Fruit fly (Drosophila melanogaster) whole organism, wandering third instar larva: ENCODE data around the gene mRpL36.

Experiments used
- Abd-B ChIP-seq: fragments of >200 bp; optimal IDR thresholded peaks from 2 replicates; lab custom pipeline; 2017; ENCODE audit warnings: missing biosample characterization, missing genetic modification characterization
- CG32264 ChIP-seq: fragments of 200-800 bp; sonication (Bioruptor generic); optimal IDR thresholded peaks from 2 replicates; lab custom pipeline; 2016; ENCODE audit warnings: missing biosample characterization, missing genetic modification characterization
- CG9705 ChIP-seq: fragments of 200-800 bp; sonication (Bioruptor generic); optimal IDR thresholded peaks from 2 replicates; lab custom pipeline; 2018; ENCODE audit warnings: missing biosample characterization, mild to moderate bottlenecking, missing genetic modification characterization
- CrebA ChIP-seq: fragments of 200-800 bp; sonication (Bioruptor generic); optimal IDR thresholded peaks from 2 replicates; lab custom pipeline; 2016; ENCODE audit warnings: missing biosample characterization, mild to moderate bottlenecking, missing genetic modification characterization, borderline replicate concordance
- Dfd ChIP-seq: fragments of >200 bp; optimal IDR thresholded peaks from 2 replicates; lab custom pipeline; 2017; ENCODE audit warnings: missing biosample characterization, missing genetic modification characterization
- Dif ChIP-seq: fragments of 200-275, 200-300 bp; sonication (Bioruptor generic); optimal IDR thresholded peaks from 2 replicates; lab custom pipeline; 2018; ENCODE audit warnings: missing biosample characterization, missing genetic modification characterization; ENCODE audit not compliant: partially characterized antibody
- GATAd ChIP-seq: sonication (Bioruptor generic); optimal IDR thresholded peaks from 2 replicates; lab custom pipeline; 2016; ENCODE audit warnings: missing biosample characterization, missing genetic modification characterization
- HLH106 ChIP-seq: fragments of 200-800 bp; optimal IDR thresholded peaks from 3 replicates; lab custom pipeline; 2019; ENCODE audit warnings: missing biosample characterization, mild to moderate bottlenecking, missing genetic modification characterization, moderate library complexity
- Hnf4 ChIP-seq: fragments of 200-800 bp; sonication (Bioruptor generic); optimal IDR thresholded peaks from 2 replicates; lab custom pipeline; 2016; ENCODE audit warnings: missing biosample characterization, mild to moderate bottlenecking, missing genetic modification characterization
- Hr78 ChIP-seq: fragments of >200 bp; optimal IDR thresholded peaks from 2 replicates; lab custom pipeline; 2017; ENCODE audit warnings: missing biosample characterization, missing genetic modification characterization
- Hr83 ChIP-seq: fragments of 200-300 bp; sonication (Bioruptor generic); optimal IDR thresholded peaks from 2 replicates; lab custom pipeline; 2016; ENCODE audit warnings: missing biosample characterization, mild to moderate bottlenecking, missing genetic modification characterization, moderate library complexity; ENCODE audit not compliant: poor library complexity, severe bottlenecking
- Jra ChIP-seq: sonication (Bioruptor generic); optimal IDR thresholded peaks from 2 replicates; lab custom pipeline; 2016; ENCODE audit warnings: missing biosample characterization, missing genetic modification characterization
- Mio ChIP-seq: sonication (Bioruptor generic); optimal IDR thresholded peaks from 2 replicates; lab custom pipeline; 2016; ENCODE audit warnings: missing biosample characterization, missing genetic modification characterization
- Myc ChIP-seq: fragments of >200 bp; optimal IDR thresholded peaks from 2 replicates; lab custom pipeline; 2017
- N ChIP-seq: fragments of >200 bp; optimal IDR thresholded peaks from 2 replicates; lab custom pipeline; 2018; ENCODE audit warnings: missing biosample characterization, missing external identifiers, missing genetic modification characterization
- OdsH ChIP-seq: fragments of 200-800 bp; sonication (Bioruptor generic); optimal IDR thresholded peaks from 2 replicates; lab custom pipeline; 2016; ENCODE audit warnings: missing biosample characterization, mild to moderate bottlenecking, missing genetic modification characterization
- Rel ChIP-seq, 2 experiments: fragments of 200-800 bp; sonication (Bioruptor generic) in 1 of 2; optimal IDR thresholded peaks; 2 replicates in 1 of 2; 3 replicates in 1 of 2; lab custom pipeline; 2016 to 2019; ENCODE audit warnings: mild to moderate bottlenecking in 2 of 2, missing biosample characterization in 2 of 2, missing genetic modification characterization in 2 of 2, moderate library complexity in 1 of 2
- Sp1 ChIP-seq: fragments of 200-800 bp; sonication (Bioruptor generic); optimal IDR thresholded peaks from 3 replicates; lab custom pipeline; 2019; ENCODE audit warnings: missing biosample characterization, mild to moderate bottlenecking, missing genetic modification characterization, moderate library complexity
- Vsx2 ChIP-seq: fragments of 200-300, 225-300 bp; sonication (Bioruptor generic); optimal IDR thresholded peaks from 2 replicates; lab custom pipeline; 2018; ENCODE audit warnings: missing biosample characterization, missing genetic modification characterization; ENCODE audit not compliant: partially characterized antibody
- br ChIP-seq: fragments of 200-800 bp; sonication (Bioruptor generic); optimal IDR thresholded peaks from 2 replicates; lab custom pipeline; 2016; ENCODE audit warnings: missing biosample characterization, missing genetic modification characterization
- brk ChIP-seq: fragments of 200-800 bp; sonication (Bioruptor generic); optimal IDR thresholded peaks from 2 replicates; lab custom pipeline; 2016; ENCODE audit warnings: missing biosample characterization, mild to moderate bottlenecking, missing genetic modification characterization
- dl ChIP-seq, 2 experiments: fragments of 175-275, 200-275 bp in 1 of 2; fragments of 200-275 bp in 1 of 2; sonication (Bioruptor generic); optimal IDR thresholded peaks; lab custom pipeline; 2018; ENCODE audit warnings: mild to moderate bottlenecking in 2 of 2, missing biosample characterization in 2 of 2, missing genetic modification characterization in 2 of 2, moderate library complexity in 2 of 2; ENCODE audit not compliant: partially characterized antibody in 2 of 2, insufficient read depth in 1 of 2
- dmrt93B ChIP-seq: fragments of 200-800 bp; sonication (Bioruptor generic); optimal IDR thresholded peaks from 2 replicates; lab custom pipeline; 2018; ENCODE audit warnings: missing biosample characterization, mild to moderate bottlenecking, missing genetic modification characterization
- dsf ChIP-seq: sonication (Bioruptor generic); optimal IDR thresholded peaks from 2 replicates; lab custom pipeline; 2016; ENCODE audit warnings: missing biosample characterization, missing genetic modification characterization, borderline replicate concordance
- ey ChIP-seq: fragments of 200-800 bp; sonication (Bioruptor generic); optimal IDR thresholded peaks from 2 replicates; lab custom pipeline; 2016; ENCODE audit warnings: missing biosample characterization, missing genetic modification characterization
- foxo ChIP-seq, 2 experiments: fragments of 200-800 bp; sonication (Bioruptor generic); optimal IDR thresholded peaks; 2 replicates in 1 of 2; 3 replicates in 1 of 2; lab custom pipeline; 2016 to 2017; ENCODE audit warnings: missing biosample characterization in 2 of 2, missing genetic modification characterization in 2 of 2
- fru ChIP-seq: fragments of 200-800 bp; sonication (Bioruptor generic); optimal IDR thresholded peaks from 3 replicates; lab custom pipeline; 2016; ENCODE audit warnings: missing biosample characterization, mild to moderate bottlenecking, missing genetic modification characterization
- h ChIP-seq: fragments of 200-800 bp; sonication (Bioruptor generic); optimal IDR thresholded peaks from 3 replicates; lab custom pipeline; 2016; ENCODE audit warnings: missing biosample characterization, mild to moderate bottlenecking, missing genetic modification characterization
- jim ChIP-seq: fragments of 175-275, 200-325 bp; sonication (Bioruptor generic); optimal IDR thresholded peaks from 2 replicates; lab custom pipeline; 2016; ENCODE audit warnings: missing biosample characterization, mild to moderate bottlenecking, missing genetic modification characterization
- lola ChIP-seq: fragments of >200 bp; optimal IDR thresholded peaks from 2 replicates; lab custom pipeline; 2017; ENCODE audit warnings: missing biosample characterization, missing genetic modification characterization
- pan ChIP-seq: fragments of >200 bp; optimal IDR thresholded peaks from 2 replicates; lab custom pipeline; 2017
- psq ChIP-seq: fragments of 200-800 bp; sonication (Bioruptor generic); optimal IDR thresholded peaks from 3 replicates; lab custom pipeline; 2017; ENCODE audit warnings: missing biosample characterization, mild to moderate bottlenecking, missing genetic modification characterization, moderate library complexity
- rgr ChIP-seq: fragments of 200-800 bp; sonication (Bioruptor generic); optimal IDR thresholded peaks from 3 replicates; lab custom pipeline; 2016; ENCODE audit warnings: missing biosample characterization, mild to moderate bottlenecking, missing genetic modification characterization
- sage ChIP-seq: fragments of 200-800 bp; sonication (Bioruptor generic); optimal IDR thresholded peaks from 2 replicates; lab custom pipeline; 2016; ENCODE audit warnings: missing biosample characterization, mild to moderate bottlenecking, missing genetic modification characterization
- sv ChIP-seq: fragments of 200-800 bp; sonication (Bioruptor generic); optimal IDR thresholded peaks from 3 replicates; lab custom pipeline; 2016; ENCODE audit warnings: missing biosample characterization, missing genetic modification characterization
- tai ChIP-seq: sonication (Bioruptor generic); optimal IDR thresholded peaks from 2 replicates; lab custom pipeline; 2016; ENCODE audit warnings: missing biosample characterization, missing genetic modification characterization
- usp ChIP-seq: fragments of >200 bp; optimal IDR thresholded peaks from 2 replicates; lab custom pipeline; 2017; ENCODE audit warnings: missing biosample characterization, missing genetic modification characterization
- woc ChIP-seq: sonication (Bioruptor generic); optimal IDR thresholded peaks from 2 replicates; lab custom pipeline; 2016; ENCODE audit warnings: missing biosample characterization, mild to moderate bottlenecking, missing genetic modification characterization

Gene mRpL36

DNA sequence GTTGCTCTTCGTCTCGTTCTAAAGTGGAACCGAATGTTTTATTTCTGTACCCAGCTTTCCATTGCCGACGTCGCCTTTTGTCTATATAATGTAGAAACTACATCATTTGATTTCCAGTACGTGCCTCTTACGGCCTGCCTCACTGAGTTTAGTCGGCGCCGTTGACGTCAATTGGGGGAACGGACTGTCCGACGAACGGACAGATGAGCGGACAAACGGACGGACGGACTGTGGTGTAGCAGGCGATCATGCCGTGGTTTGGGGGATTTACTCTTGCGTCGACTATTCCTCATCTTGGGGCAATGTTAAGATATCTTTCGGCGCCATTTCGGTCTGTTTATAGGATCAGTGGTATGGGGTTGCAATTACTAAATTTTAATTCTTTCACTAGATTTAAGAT, 44.1 kb downstream of the mRpL36 start:
- TF ChIP-seq sage (GFP tag; lab: Kevin White, UChicago) (no peak), Vsx2 (no peak), OdsH (GFP tag; lab: Kevin White, UChicago) (no peak), N (GFP tag; lab: Kevin White, UChicago) (no peak), psq (GFP tag; lab: Kevin White, UChicago) (no peak), CG32264 (GFP tag; lab: Kevin White, UChicago) (no peak), foxo (GFP tag; optimal IDR thresholded peaks at IDR 0.05; lab: Kevin White, UChicago) (no peak), Mio (GFP tag; lab: Kevin White, UChicago) (no peak), Sp1 (GFP tag; lab: Kevin White, UChicago) (no peak)
- TF ChIP-seq, all 38 proteins: peak for 0

dm6 chr3L:8079598-8079997, 45.3 kb downstream of the mRpL36 start:
- TF ChIP-seq GATAd (GFP tag; lab: Kevin White, UChicago) (no peak), OdsH (GFP tag; lab: Kevin White, UChicago) (no peak), tai (no peak), pan (lab: Kevin White, UChicago) (no peak), Abd-B (GFP tag; lab: Kevin White, UChicago) (no peak), usp (no peak)
- TF ChIP-seq, all 38 proteins: peak for 0

- no peak for TF ChIP-seq Dfd (GFP tag; lab: Kevin White, UChicago)
- no peak for TF ChIP-seq Vsx2
- no peak for TF ChIP-seq woc (GFP tag; lab: Kevin White, UChicago)
- TF ChIP-seq Hr78 (GFP tag; lab: Kevin White, UChicago) = no peak
- TF ChIP-seq CG32264 (GFP tag; lab: Kevin White, UChicago) = no peak
- TF ChIP-seq h (GFP tag; lab: Kevin White, UChicago) = no peak
- no peak for TF ChIP-seq jim (GFP tag; lab: Kevin White, UChicago)
- no peak for TF ChIP-seq sv (GFP tag; lab: Kevin White, UChicago)
- TF ChIP-seq Hnf4 (GFP tag; lab: Kevin White, UChicago) = no peak
- TF ChIP-seq OdsH (GFP tag; lab: Kevin White, UChicago) = no peak
- TF ChIP-seq Sp1 (GFP tag; lab: Kevin White, UChicago) = no peak
- no peak for TF ChIP-seq HLH106 (tag; lab: Kevin White, UChicago)
- TF ChIP-seq Jra = no peak
- no peak for TF ChIP-seq psq (GFP tag; lab: Kevin White, UChicago)
- no peak for TF ChIP-seq CG9705
- no peak for TF ChIP-seq dl (GFP tag; optimal IDR thresholded peaks at IDR 0.05; lab: Kevin White, UChicago; ENCODE audit: insufficient read depth in 1 of 2, partially characterized antibody in 2 of 2)
- TF ChIP-seq, all 38 proteins: peak for 0
Measured at dm6 chr3L:8077953-8078352, 47.0 kb downstream of the mRpL36 start.

DNA sequence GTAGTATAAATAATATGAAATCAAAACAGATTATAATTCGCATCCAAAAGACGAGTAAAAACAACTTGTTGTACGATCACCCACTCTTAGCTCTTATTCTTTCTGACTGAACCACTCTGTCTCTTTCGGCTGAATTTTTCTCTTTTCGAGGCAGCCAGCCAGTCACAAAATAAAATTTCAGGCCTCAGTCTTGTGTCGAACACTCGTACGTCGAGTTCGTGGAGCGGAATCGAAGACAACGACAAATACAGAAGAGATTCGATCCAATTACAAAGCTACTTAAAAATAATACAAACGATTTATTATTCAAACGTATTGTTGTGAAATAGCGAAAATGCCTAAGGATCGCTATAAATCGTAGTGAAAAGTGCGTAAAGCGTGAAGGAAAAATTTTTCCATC, 47.7 kb downstream of the mRpL36 start:
- no peak for TF ChIP-seq Myc (lab: Kevin White, UChicago)
- TF ChIP-seq Abd-B (GFP tag; lab: Kevin White, UChicago) = no peak
- TF ChIP-seq GATAd (GFP tag; lab: Kevin White, UChicago) = no peak
- TF ChIP-seq Jra = no peak
- TF ChIP-seq jim (GFP tag; lab: Kevin White, UChicago) = no peak
- TF ChIP-seq OdsH (GFP tag; lab: Kevin White, UChicago) = no peak
- TF ChIP-seq Sp1 (GFP tag; lab: Kevin White, UChicago) = peak; percentile 37
- TF ChIP-seq sage (GFP tag; lab: Kevin White, UChicago) = peak; percentile 25
- peak; percentile 64 for TF ChIP-seq Hr83
- no peak for TF ChIP-seq CG32264 (GFP tag; lab: Kevin White, UChicago)
- TF ChIP-seq br = peak; percentile 2
- peak; percentile 66 for TF ChIP-seq dl (GFP tag; optimal IDR thresholded peaks at IDR 0.05; lab: Kevin White, UChicago; ENCODE audit: insufficient read depth in 1 of 2, partially characterized antibody in 2 of 2)
- no peak for TF ChIP-seq sv (GFP tag; lab: Kevin White, UChicago)
- no peak for TF ChIP-seq CG9705
- no peak for TF ChIP-seq HLH106 (tag; lab: Kevin White, UChicago)
- no peak for TF ChIP-seq dsf
- peak; percentile 66 for TF ChIP-seq Vsx2
- TF ChIP-seq N (GFP tag; lab: Kevin White, UChicago) = no peak
- no peak for TF ChIP-seq brk (GFP tag; lab: Kevin White, UChicago)
- peak; percentile 23 for TF ChIP-seq h (GFP tag; lab: Kevin White, UChicago)
- TF ChIP-seq Rel (GFP tag; optimal IDR thresholded peaks at IDR 0.05; lab: Kevin White, UChicago) = no peak
- peak; percentile 63 for TF ChIP-seq Rel (tag; optimal IDR thresholded peaks at IDR 0.05; lab: Kevin White, UChicago)
- no peak for TF ChIP-seq Dfd (GFP tag; lab: Kevin White, UChicago)
- TF ChIP-seq woc (GFP tag; lab: Kevin White, UChicago) = no peak
- no peak for TF ChIP-seq lola (GFP tag; lab: Kevin White, UChicago)
- no peak for TF ChIP-seq dmrt93B
- no peak for TF ChIP-seq Mio (GFP tag; lab: Kevin White, UChicago)
- TF ChIP-seq Hnf4 (GFP tag; lab: Kevin White, UChicago) = peak; percentile 45
- no peak for TF ChIP-seq pan (lab: Kevin White, UChicago)
- no peak for TF ChIP-seq Hr78 (GFP tag; lab: Kevin White, UChicago)
- TF ChIP-seq fru (GFP tag; lab: Kevin White, UChicago) = no peak
- no peak for TF ChIP-seq psq (GFP tag; lab: Kevin White, UChicago)
- no peak for TF ChIP-seq CrebA (GFP tag; lab: Kevin White, UChicago)
- TF ChIP-seq rgr = peak; percentile 38
- no peak for TF ChIP-seq foxo (GFP tag; optimal IDR thresholded peaks at IDR 0.05; lab: Kevin White, UChicago)
- TF ChIP-seq Dif (GFP tag; lab: Kevin White, UChicago) = peak; percentile 79
- TF ChIP-seq tai = no peak
- no peak for TF ChIP-seq usp
- TF ChIP-seq ey = no peak
